Worm (Caenorhabditis elegans) whole organism, young adult: ENCODE results near the gene F28H7.3.

Experiments used
- F33H1.4 ChIP-seq: fragments of 200-800 bp; sonication (Bioruptor generic); IDR thresholded peaks from 2 replicates; pipeline ENCODE4 v1.3.6; 2022; ENCODE audit warnings: missing genetic modification reagents, missing genetic modification characterization, missing compliant biosample characterization
- F49E8.2 ChIP-seq: sonication (generic microtip); optimal IDR thresholded peaks from 3 replicates; lab custom pipeline; 2017; ENCODE audit warnings: missing genetic modification characterization, mild to moderate bottlenecking, missing compliant biosample characterization, antibody characterized with exemption, moderate library complexity; ENCODE audit not compliant: insufficient read depth
- ekl-4 ChIP-seq: fragments of 200-800 bp; sonication (Bioruptor generic); IDR thresholded peaks from 2 replicates; pipeline ENCODE4 v1.3.6; 2022; ENCODE audit warnings: missing genetic modification reagents, missing genetic modification characterization, missing compliant biosample characterization
- madf-8 ChIP-seq: fragments of 200-800 bp; sonication (Bioruptor generic); conservative IDR thresholded peaks from 2 replicates; pipeline ENCODE4 v1.3.6; 2022; ENCODE audit warnings: missing genetic modification reagents, missing genetic modification characterization, missing compliant biosample characterization
- nfya-1 ChIP-seq: sonication (generic microtip); optimal IDR thresholded peaks from 2 replicates; lab custom pipeline; 2017; ENCODE audit warnings: antibody characterized with exemption, missing compliant biosample characterization, missing genetic modification characterization, borderline replicate concordance; ENCODE audit not compliant: insufficient read depth
- nhr-90 ChIP-seq: sonication (generic microtip); optimal IDR thresholded peaks from 2 replicates; lab custom pipeline; 2016; ENCODE audit warnings: missing genotype, mild to moderate bottlenecking, missing genetic modification characterization, missing compliant biosample characterization
- pha-4 ChIP-seq: fragments of 150-350 bp; sonication (generic microtip); optimal IDR thresholded peaks from 2 replicates; lab custom pipeline; 2014; ENCODE audit warnings: missing biosample characterization, missing genetic modification reagents, missing genetic modification characterization
- rec-8 ChIP-seq, 2 experiments: sonication (generic microtip); optimal IDR thresholded peaks; 2 replicates each; lab custom pipeline; 2016; ENCODE audit warnings: mild to moderate bottlenecking in 2 of 2, missing genetic modification characterization in 2 of 2, missing genetic modification reagents in 2 of 2, missing genotype in 2 of 2, missing biosample characterization in 1 of 2, missing compliant biosample characterization in 1 of 2, moderate library complexity in 1 of 2
- sdz-38 ChIP-seq: sonication (generic microtip); optimal IDR thresholded peaks from 2 replicates; lab custom pipeline; 2016; ENCODE audit warnings: missing genotype, missing genetic modification characterization, missing compliant biosample characterization
- snpc-4 ChIP-seq, 5 experiments: fragments of 150-350 bp in 1 of 5; sonication (generic microtip) in 4 of 5; optimal IDR thresholded peaks; 2 replicates each; lab custom pipeline; 2014 to 2018; ENCODE audit warnings: missing genetic modification characterization in 5 of 5, missing biosample characterization in 3 of 5, antibody characterized with exemption in 2 of 5, mild to moderate bottlenecking in 2 of 5, missing compliant biosample characterization in 2 of 5, missing genotype in 2 of 5, moderate library complexity in 2 of 5, missing genetic modification reagents in 1 of 5
- unc-130 ChIP-seq: sonication (generic microtip); optimal IDR thresholded peaks from 2 replicates; lab custom pipeline; 2016; ENCODE audit warnings: missing genetic modification reagents, missing genetic modification characterization, missing compliant biosample characterization
- xnd-1 ChIP-seq: sonication (generic microtip); optimal IDR thresholded peaks from 2 replicates; lab custom pipeline; 2016; ENCODE audit warnings: missing genotype, missing genetic modification reagents, missing genetic modification characterization, missing compliant biosample characterization
- ztf-18 ChIP-seq: sonication (generic microtip); optimal IDR thresholded peaks from 2 replicates; lab custom pipeline; 2016; ENCODE audit warnings: missing genotype, mild to moderate bottlenecking, missing genetic modification characterization, missing compliant biosample characterization

DNA sequence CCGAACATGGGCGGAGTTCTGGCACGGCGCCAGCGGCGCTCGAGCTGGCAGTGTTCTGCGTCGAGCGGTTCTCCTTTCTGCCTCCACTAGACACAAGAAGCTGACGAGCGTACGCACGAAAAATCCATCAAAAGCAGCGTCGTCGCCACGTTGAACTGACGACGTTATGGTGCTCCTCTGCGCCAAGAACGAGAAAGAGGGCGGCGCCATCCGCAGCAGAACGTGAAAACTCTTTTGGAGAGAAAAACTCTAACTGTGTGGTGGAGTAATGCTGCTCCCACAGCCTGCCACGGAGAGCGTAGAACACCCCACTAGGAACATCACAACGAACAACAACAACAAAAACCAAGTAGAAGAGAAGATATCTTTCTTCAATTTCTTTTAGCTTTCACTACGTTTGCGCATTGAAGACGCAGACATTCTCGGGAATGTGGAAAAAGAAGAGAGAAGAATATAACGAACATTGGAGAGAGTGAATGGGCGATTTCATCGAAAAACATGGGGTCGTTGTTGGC is 28.6 kb downstream of the F28H7.3 start:
- TF ChIP-seq ekl-4 (GFP tag; lab: Robert Waterston, UW): no peak
- no peak for TF ChIP-seq xnd-1 (tag; lab: Kevin White, UChicago)
- TF ChIP-seq nhr-90 (tag; lab: Kevin White, UChicago): no peak
- no peak for TF ChIP-seq pha-4 (tag; lab: Kevin White, UChicago)
- no peak for TF ChIP-seq snpc-4 (GFP tag; optimal IDR thresholded peaks at IDR 0.05; lab: Kevin White, UChicago)
- no peak for TF ChIP-seq snpc-4 (tag; optimal IDR thresholded peaks at IDR 0.05; lab: Kevin White, UChicago)
- no peak for TF ChIP-seq ztf-18 (tag; lab: Kevin White, UChicago)
- TF ChIP-seq nfya-1 (tag; lab: Kevin White, UChicago): no peak
- no peak for TF ChIP-seq unc-130 (GFP tag; lab: Kevin White, UChicago)
- TF ChIP-seq F49E8.2: no peak
- TF ChIP-seq madf-8: no peak
- no peak for TF ChIP-seq sdz-38
- no peak for TF ChIP-seq F33H1.4 (GFP tag; lab: Robert Waterston, UW)
- no peak for TF ChIP-seq rec-8 (tag; optimal IDR thresholded peaks at IDR 0.05; lab: Kevin White, UChicago)
